Fruit fly (Drosophila melanogaster): ENCODE measurements around the gene beat-IIIa.

Gene beat-IIIa

dm6 chr2L:17130795-17131194 is at the start of gene beat-IIIa, which contains the start of gene CG34106:
TSS of gene beat-IIIa (plus strand) at chr2L:17131024.
TSS of gene CG34106 (plus strand) at chr2L:17131024.
- TF ChIP-seq CG14965 (GFP tag; optimal IDR thresholded peaks at IDR 0.05; ENCODE audit: borderline replicate concordance) (no peak), Pdp1 (GFP tag; optimal IDR thresholded peaks at IDR 0.05) (no peak), Awh (GFP tag; IDR thresholded peaks at IDR 0.05) (no peak), CTCF (GFP tag; optimal IDR thresholded peaks at IDR 0.05) (peak; percentile 87), CG11456 (GFP tag; IDR thresholded peaks at IDR 0.05) (peak; percentile 61; the same call in 1 of the 3 replicates), D (optimal IDR thresholded peaks at IDR 0.05) (no peak), D (GFP tag; optimal IDR thresholded peaks at IDR 0.05) (no peak), CG10209 (GFP tag; optimal IDR thresholded peaks at IDR 0.05) (no peak), Deaf1 (tag; optimal IDR thresholded peaks at IDR 0.05) (peak; percentile 88), onecut (GFP tag; IDR thresholded peaks at IDR 0.05) (peak; percentile 9; the same call in 1 of the 2 replicates), az2 (GFP tag; optimal IDR thresholded peaks at IDR 0.05) (no peak), Jarid2 (GFP tag; optimal IDR thresholded peaks at IDR 0.05) (peak; percentile 69), Trl (optimal IDR thresholded peaks at IDR 0.05) (peak; percentile 33 to 49), Trl (GFP tag; optimal IDR thresholded peaks at IDR 0.05) (no peak), HLH4C (GFP tag; IDR thresholded peaks at IDR 0.05; ENCODE audit: partially characterized antibody) (0 out of 3 replicates have a peak, but pooled peaks have one; percentile 18), Hmr (GFP tag; optimal IDR thresholded peaks at IDR 0.05) (peak; percentile 5), pfk (GFP tag; optimal IDR thresholded peaks at IDR 0.05) (peak; percentile 80), abd-A (tag; optimal IDR thresholded peaks at IDR 0.05) (peak; percentile 30), amos (GFP tag; IDR thresholded peaks at IDR 0.05; ENCODE audit: partially characterized antibody) (peak; percentile 21; the same call in 1 of the 2 replicates), ken (GFP tag; IDR thresholded peaks at IDR 0.05) (no peak), Bgb (GFP tag; IDR thresholded peaks at IDR 0.05; ENCODE audit: partially characterized antibody) (peak; percentile 15; the same call in 1 of the 2 replicates), wor (GFP tag; IDR thresholded peaks at IDR 0.05) (no peak)

- no peak for TF ChIP-seq Stat92E (GFP tag; optimal IDR thresholded peaks at IDR 0.05)
- no peak for TF ChIP-seq ranshi (GFP tag; IDR thresholded peaks at IDR 0.05)
- no peak for TF ChIP-seq CG14667 (GFP tag; IDR thresholded peaks at IDR 0.05)
- TF ChIP-seq CG8478 (optimal IDR thresholded peaks at IDR 0.05) = no peak
- TF ChIP-seq cato (GFP tag; optimal IDR thresholded peaks at IDR 0.05; ENCODE audit: borderline replicate concordance) = no peak
- TF ChIP-seq CG16779 (GFP tag; IDR thresholded peaks at IDR 0.05) = no peak
- no peak for TF ChIP-seq Oli (tag; optimal IDR thresholded peaks at IDR 0.05)
- no peak for TF ChIP-seq CG17802 (tag; optimal IDR thresholded peaks at IDR 0.05)
- TF ChIP-seq CG6791 (GFP tag; IDR thresholded peaks at IDR 0.05; ENCODE audit: partially characterized antibody) = no peak
- no peak for TF ChIP-seq MTF-1 (GFP tag; optimal IDR thresholded peaks at IDR 0.05; ENCODE audit: borderline replicate concordance)
- no peak for TF ChIP-seq jing (GFP tag; optimal IDR thresholded peaks at IDR 0.05)
- TF ChIP-seq CG8359 (GFP tag; optimal IDR thresholded peaks at IDR 0.05; ENCODE audit: borderline replicate concordance) = no peak
- TF ChIP-seq Med (GFP tag) = no peak
- no peak for TF ChIP-seq az2 (GFP tag; optimal IDR thresholded peaks at IDR 0.05)
- TF ChIP-seq CG8924 (tag; optimal IDR thresholded peaks at IDR 0.05) = no peak
- TF ChIP-seq kay (GFP tag; optimal IDR thresholded peaks at IDR 0.05) = no peak
- TF ChIP-seq klu (GFP tag; IDR thresholded peaks at IDR 0.05) = no peak
Observed at dm6 chr2L:17087341-17087740, 43.5 kb upstream of the beat-IIIa start, which contains the start of gene CG12620. TSS of gene CG12620 (plus strand) at chr2L:17087641.

dm6 chr2L:17092737-17093136 is 38.1 kb upstream of the beat-IIIa start:
- peak; percentile 70 for TF ChIP-seq Ets65A (GFP tag)
- TF ChIP-seq CG11456 (GFP tag; IDR thresholded peaks at IDR 0.05) = 0 out of 3 replicates have a peak, but pooled peaks have one; percentile 10
- TF ChIP-seq CTCF (GFP tag; optimal IDR thresholded peaks at IDR 0.05) = peak; percentile 63
- no peak for TF ChIP-seq Dip3 (GFP tag; optimal IDR thresholded peaks at IDR 0.05)
